Fruit fly (Drosophila melanogaster): ENCODE results near the gene Gr10b.
A peak's percentile ranks its signal among the peaks of the same experiment; 100 is the strongest.

Gr10b gene

DNA sequence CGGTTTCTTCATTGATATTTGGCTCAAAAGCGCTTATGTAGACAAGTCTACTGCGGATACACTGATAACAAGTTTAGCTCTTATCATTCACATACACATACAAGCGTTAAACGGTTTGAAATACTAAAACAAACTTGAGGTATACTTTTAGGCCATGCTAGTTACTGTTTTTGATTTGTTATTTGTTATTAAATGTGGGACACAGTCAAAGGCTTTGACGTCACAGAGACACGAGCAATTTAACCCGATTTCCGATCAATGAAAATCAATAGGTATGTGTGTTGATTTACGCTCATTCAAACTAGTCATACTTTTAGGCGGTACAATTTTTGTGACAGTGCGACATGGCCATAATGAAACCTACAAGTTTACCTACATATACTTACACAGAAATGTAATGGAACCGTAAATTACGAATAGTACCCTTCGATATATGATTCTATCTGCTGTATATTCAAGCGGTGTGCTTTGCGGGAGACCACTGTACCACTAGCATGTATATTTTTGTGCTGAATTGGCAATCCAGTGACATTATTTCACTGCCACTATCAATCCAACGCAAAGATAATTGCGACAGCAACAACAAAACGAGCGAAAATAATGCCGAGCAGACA lies 33.9 kb upstream of the Gr10b start (continued):
- TF ChIP-seq Med (GFP tag) (peak; percentile 98), HLH54F (GFP tag; optimal IDR thresholded peaks at IDR 0.05) (peak; percentile 84), CG1024 (GFP tag; IDR thresholded peaks at IDR 0.05) (0 out of 2 replicates have a peak, but pooled peaks have one; percentile 40), ewg (GFP tag; optimal IDR thresholded peaks at IDR 0.05) (peak; percentile 19), CG18764 (GFP tag; optimal IDR thresholded peaks at IDR 0.05) (peak; percentile 6), CG31224 (GFP tag; IDR thresholded peaks at IDR 0.05) (peak; percentile 85), usp (GFP tag; optimal IDR thresholded peaks at IDR 0.05) (no peak), tin (GFP tag; optimal IDR thresholded peaks at IDR 0.05) (peak; percentile 65), NFAT (GFP tag; IDR thresholded peaks at IDR 0.05) (peak; percentile 93), slou (GFP tag; optimal IDR thresholded peaks at IDR 0.05) (peak; percentile 53), Hr39 (optimal IDR thresholded peaks at IDR 0.05) (no peak), CG2116 (GFP tag; optimal IDR thresholded peaks at IDR 0.05) (no peak), stwl (tag; optimal IDR thresholded peaks at IDR 0.05) (no peak), gt (GFP tag; IDR thresholded peaks at IDR 0.05) (no peak), crp (GFP tag; optimal IDR thresholded peaks at IDR 0.05) (no peak)

DNA sequence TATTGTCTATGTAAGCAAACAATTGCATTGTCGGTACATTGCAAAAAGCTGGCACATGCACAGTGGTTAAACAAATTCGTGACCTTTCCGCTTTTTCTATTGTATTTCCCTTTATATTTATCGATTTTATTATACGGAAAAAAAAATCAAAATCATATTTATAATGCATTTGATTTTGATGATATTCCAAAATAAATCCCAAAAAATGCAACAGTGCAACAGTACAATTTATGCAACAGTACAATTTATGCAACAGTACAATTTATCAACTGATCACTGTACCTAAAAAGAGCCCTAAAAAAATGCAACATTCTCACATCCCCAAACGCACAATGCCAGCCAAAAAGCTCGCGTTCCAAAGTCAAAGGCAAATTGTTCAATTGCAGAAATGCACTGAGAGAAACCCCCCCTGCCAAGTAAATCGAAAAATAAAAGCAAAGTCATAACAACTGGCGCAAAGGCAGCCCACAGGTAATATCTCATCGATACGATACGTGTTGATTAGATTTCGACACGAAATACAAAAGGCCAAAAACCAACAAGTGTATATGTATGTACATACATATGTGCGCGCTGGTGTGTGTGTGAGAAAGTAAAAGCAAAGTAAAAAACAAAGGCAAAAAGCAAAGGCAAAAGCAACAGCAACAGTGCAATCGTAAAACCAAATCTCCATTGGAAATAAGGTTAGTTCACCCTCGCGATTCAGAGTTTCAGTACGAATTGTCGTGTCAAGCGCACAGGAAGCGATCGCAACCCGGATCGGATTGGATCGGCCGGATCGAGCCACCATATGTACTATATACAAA lies 29.0 kb upstream of the Gr10b start, which contains the start of gene Sk1:
Gene Sk1 (plus strand): TSS at position 711 of the 806 bp plus-strand sequence.
- TF ChIP-seq sug (tag; optimal IDR thresholded peaks at IDR 0.05) (peak; percentile 34), Bdp1 (GFP tag; optimal IDR thresholded peaks at IDR 0.05) (no peak), ttk (GFP tag; IDR thresholded peaks at IDR 0.05) (no peak), vnd (GFP tag; IDR thresholded peaks at IDR 0.05; ENCODE audit: partially characterized antibody) (no peak), Drgx (GFP tag; IDR thresholded peaks at IDR 0.05) (0 out of 2 replicates have a peak, but pooled peaks have one; percentile 51), zf30C (GFP tag; optimal IDR thresholded peaks at IDR 0.05) (peak; percentile 51), chinmo (GFP tag; IDR thresholded peaks at IDR 0.05; ENCODE audit: partially characterized antibody) (0 out of 4 replicates have a peak, but pooled peaks have one; percentile 33), Hr78 (GFP tag; optimal IDR thresholded peaks at IDR 0.05) (peak in 1 of 2 experiments; percentile 20), CG7372 (GFP tag; IDR thresholded peaks at IDR 0.05) (0 out of 2 replicates have a peak, but pooled peaks have one; percentile 3), CG2199 (GFP tag; IDR thresholded peaks at IDR 0.05) (0 out of 3 replicates have a peak, but pooled peaks have one; percentile 28), zen2 (GFP tag; IDR thresholded peaks at IDR 0.05; ENCODE audit: partially characterized antibody) (no peak), peb (GFP tag; IDR thresholded peaks at IDR 0.05) (no peak), sens (GFP tag) (peak; percentile 63), Ada2b (GFP tag; IDR thresholded peaks at IDR 0.05) (no peak), br (optimal IDR thresholded peaks at IDR 0.05) (no peak), yki (optimal IDR thresholded peaks at IDR 0.05) (no peak), CG17912 (GFP tag; optimal IDR thresholded peaks at IDR 0.05) (no peak), shn (GFP tag; optimal IDR thresholded peaks at IDR 0.05) (no peak), HLH4C (GFP tag; IDR thresholded peaks at IDR 0.05; ENCODE audit: partially characterized antibody) (no peak), grn (GFP tag; optimal IDR thresholded peaks at IDR 0.05) (peak; percentile 81), Elba2 (GFP tag; optimal IDR thresholded peaks at IDR 0.05) (no peak), exex (tag; optimal IDR thresholded peaks at IDR 0.05) (peak; percentile 42), Hand (GFP tag; optimal IDR thresholded peaks at IDR 0.05) (no peak), unc-4 (GFP tag; IDR thresholded peaks at IDR 0.05; ENCODE audit: partially characterized antibody) (no peak), CG8281 (tag; optimal IDR thresholded peaks at IDR 0.05) (no peak), Sox100B (GFP tag; optimal IDR thresholded peaks at IDR 0.05) (no peak), CG1529 (GFP tag; optimal IDR thresholded peaks at IDR 0.05) (no peak), Xrp1 (GFP tag; IDR thresholded peaks at IDR 0.05) (peak; percentile 18; the same call in 1 of the 2 replicates), Trl (optimal IDR thresholded peaks at IDR 0.05) (no peak), Trl (GFP tag; optimal IDR thresholded peaks at IDR 0.05) (no peak), CG11398 (GFP tag; optimal IDR thresholded peaks at IDR 0.05) (no peak), Kr (GFP tag; optimal IDR thresholded peaks at IDR 0.05) (no peak), cg (GFP tag; optimal IDR thresholded peaks at IDR 0.05) (peak; percentile 67), CG7839 (tag; optimal IDR thresholded peaks at IDR 0.05) (peak; percentile 1)
